Fruit fly (Drosophila melanogaster): Measurements from ENCODE around the gene Snx21.

- TF ChIP-seq Sin3A (optimal IDR thresholded peaks at IDR 0.05) (no peak), ttk (optimal IDR thresholded peaks at IDR 0.05) (no peak), h (optimal IDR thresholded peaks at IDR 0.05) (no peak), psq (optimal IDR thresholded peaks at IDR 0.05) (no peak), Myc (optimal IDR thresholded peaks at IDR 0.05) (no peak), insv (optimal IDR thresholded peaks at IDR 0.05) (no peak)
Measured at dm6 chr2L:2767627-2768026, 2.2 kb upstream of the Snx21 start, which contains the start of the genes Taf10b and Taf10.
